Fruit fly (Drosophila melanogaster) whole organism, pupa: ENCODE results near the gene CG31229.

ENCODE experiments used
- D1 ChIP-seq: fragments of 200-800 bp; sonication (Bioruptor generic); optimal IDR thresholded peaks from 2 replicates; lab custom pipeline; 2018; ENCODE audit warnings: missing biosample characterization, mild to moderate bottlenecking, missing genetic modification characterization, moderate library complexity
- Ets98B ChIP-seq: fragments of 200-800 bp; sonication (Bioruptor generic); IDR thresholded peaks from 2 replicates; pipeline ENCODE4 v1.3.6; 2022; ENCODE audit warnings: missing biosample characterization, missing genetic modification characterization

DNA sequence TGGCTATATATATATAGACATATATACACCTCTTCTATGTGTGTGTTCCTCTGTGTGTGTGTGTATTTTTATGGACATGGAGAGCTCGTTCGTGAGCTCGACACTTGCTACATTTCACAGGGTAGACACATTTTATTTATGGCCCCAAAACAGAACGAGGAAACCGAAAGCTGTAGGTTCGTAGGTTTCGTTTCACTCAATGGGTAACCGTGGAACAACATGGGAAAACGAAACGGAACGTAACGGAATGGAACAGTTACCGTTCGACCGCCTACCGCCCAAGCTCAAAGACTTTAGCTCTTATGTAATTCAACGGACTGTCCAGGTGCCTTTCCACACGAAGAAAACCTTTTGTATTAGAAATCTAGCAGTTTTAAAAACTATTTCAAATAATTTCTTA is 38.6 kb downstream of the CG31229 start:
- TF ChIP-seq D1 (tag; lab: Kevin White, UChicago) (no peak), Ets98B (GFP tag; lab: Robert Waterston, UW) (no peak)
